Worm (Caenorhabditis elegans): ENCODE data around the gene srj-23.

DNA sequence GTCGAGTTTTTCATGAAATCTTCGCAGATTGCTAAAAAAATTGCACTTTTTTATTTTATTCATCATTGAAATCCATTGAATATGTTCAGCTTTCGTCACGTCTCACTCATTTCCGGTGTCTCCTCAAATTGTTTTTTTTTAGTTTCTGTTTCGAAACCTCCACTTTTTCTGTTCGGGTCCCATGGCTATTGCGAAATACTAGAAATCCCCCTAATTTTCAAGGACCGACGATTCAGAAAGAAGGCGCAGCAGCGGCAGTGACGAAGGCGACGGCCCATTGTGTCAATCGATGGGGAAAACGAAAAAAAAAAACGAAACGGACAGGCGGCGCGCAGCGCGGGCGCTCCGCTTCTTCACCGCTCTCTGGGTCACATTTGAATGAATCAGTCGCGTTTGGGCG lies 20.5 kb downstream of the srj-23 start:
- TF ChIP-seq K02D7.2 (tag; optimal IDR thresholded peaks at IDR 0.05): no peak
- TF ChIP-seq rnt-1 (tag; optimal IDR thresholded peaks at IDR 0.05): no peak
- TF ChIP-seq ceh-14 (tag; optimal IDR thresholded peaks at IDR 0.05): no peak
- TF ChIP-seq ceh-24 (tag; optimal IDR thresholded peaks at IDR 0.05): no peak
- no peak for TF ChIP-seq unc-86 (tag; optimal IDR thresholded peaks at IDR 0.05)
- TF ChIP-seq ama-1 (optimal IDR thresholded peaks at IDR 0.05): no peak
- no peak for TF ChIP-seq mec-3 (tag; optimal IDR thresholded peaks at IDR 0.05; ENCODE audit: borderline replicate concordance)
- no peak for TF ChIP-seq pag-3 (tag; optimal IDR thresholded peaks at IDR 0.05; ENCODE audit: borderline replicate concordance)
- no peak for TF ChIP-seq ceh-22 (tag; optimal IDR thresholded peaks at IDR 0.05)
- no peak for TF ChIP-seq che-1 (tag; optimal IDR thresholded peaks at IDR 0.05)
